Worm (Caenorhabditis elegans) whole organism, L4/young adult: ENCODE results near the gene lip-1.
A peak's percentile ranks its signal among the peaks of the same experiment; 100 is the strongest.

ENCODE experiments used
- dao-5 ChIP-seq: sonication (generic microtip); optimal IDR thresholded peaks from 2 replicates; lab custom pipeline; 2016; ENCODE audit warnings: missing genotype, missing genetic modification characterization, moderate library complexity, missing compliant biosample characterization
- him-1 ChIP-seq: sonication (generic microtip); optimal IDR thresholded peaks from 2 replicates; lab custom pipeline; 2016; ENCODE audit warnings: missing genotype, missing genetic modification reagents, missing genetic modification characterization, missing compliant biosample characterization

- TF ChIP-seq dao-5 (tag; lab: Kevin White, UChicago) (no peak), him-1 (tag; lab: Kevin White, UChicago) (peak; percentile 13)
Measured at ce11 chrIV:6881183-6881582, 38.4 kb downstream of the lip-1 start.
